Worm (Caenorhabditis elegans) whole organism, L3 larva: Measurements from ENCODE around the gene F53C11.1.

Experiments
- R02D3.7 ChIP-seq: fragments of 150-350 bp; optimal IDR thresholded peaks from 2 replicates; lab custom pipeline; 2014; ENCODE audit warnings: missing biosample characterization, missing genetic modification characterization
- ZK546.5 ChIP-seq: sonication (generic microtip); optimal IDR thresholded peaks from 2 replicates; lab custom pipeline; 2017; ENCODE audit warnings: missing biosample characterization, missing genetic modification characterization
- ceh-16 ChIP-seq: sonication (generic microtip); optimal IDR thresholded peaks from 2 replicates; lab custom pipeline; 2017; ENCODE audit warnings: missing biosample characterization, missing genetic modification characterization
- ceh-28 ChIP-seq: fragments of 150-350 bp; optimal IDR thresholded peaks from 2 replicates; lab custom pipeline; 2014; ENCODE audit warnings: missing biosample characterization, missing genetic modification reagents, missing genetic modification characterization
- ceh-82 ChIP-seq: fragments of 150-350 bp; optimal IDR thresholded peaks from 2 replicates; lab custom pipeline; 2014; ENCODE audit warnings: missing biosample characterization, missing genetic modification characterization
- ceh-9 ChIP-seq: sonication (generic microtip); optimal IDR thresholded peaks from 2 replicates; lab custom pipeline; 2018; ENCODE audit warnings: missing biosample characterization, missing genetic modification characterization
- egl-27 ChIP-seq: sonication (generic microtip); optimal IDR thresholded peaks from 4 replicates; lab custom pipeline; 2017; ENCODE audit warnings: missing biosample characterization, missing genetic modification reagents, missing genetic modification characterization
- elt-1 ChIP-seq: fragments of 150-350 bp; optimal IDR thresholded peaks from 2 replicates; lab custom pipeline; 2014; ENCODE audit warnings: missing biosample characterization, missing genetic modification characterization
- elt-2 ChIP-seq: sonication (generic microtip); optimal IDR thresholded peaks from 2 replicates; lab custom pipeline; 2016; ENCODE audit warnings: missing genetic modification reagents, mild to moderate bottlenecking, missing genetic modification characterization, missing compliant biosample characterization
- eor-1 ChIP-seq, 2 experiments: fragments of 150-350 bp; optimal IDR thresholded peaks; 2 replicates each; lab custom pipeline; 2014 to 2018; ENCODE audit warnings: missing biosample characterization in 2 of 2, missing genetic modification characterization in 2 of 2
- fkh-10 ChIP-seq: sonication (generic microtip); optimal IDR thresholded peaks from 2 replicates; lab custom pipeline; 2017; ENCODE audit warnings: missing biosample characterization, missing genetic modification reagents, missing genetic modification characterization
- fkh-2 ChIP-seq: fragments of 150-350 bp; optimal IDR thresholded peaks from 2 replicates; lab custom pipeline; 2014; ENCODE audit warnings: missing biosample characterization, missing genetic modification reagents, missing genetic modification characterization
- fos-1 ChIP-seq: fragments of 150-350 bp; optimal IDR thresholded peaks from 2 replicates; lab custom pipeline; 2014; ENCODE audit warnings: missing biosample characterization, missing genetic modification characterization
- hmg-11 ChIP-seq: sonication (generic microtip); optimal IDR thresholded peaks from 2 replicates; lab custom pipeline; 2016; ENCODE audit warnings: missing genetic modification characterization, missing compliant biosample characterization
- jun-1 ChIP-seq: fragments of 150-350 bp; optimal IDR thresholded peaks from 2 replicates; lab custom pipeline; 2014; ENCODE audit warnings: missing biosample characterization, missing genetic modification reagents, missing genetic modification characterization
- lin-39 ChIP-seq: fragments of 150-350 bp; optimal IDR thresholded peaks from 2 replicates; lab custom pipeline; 2018; ENCODE audit warnings: missing biosample characterization, missing genetic modification reagents, missing genetic modification characterization
- lsy-12 ChIP-seq: sonication (generic microtip); optimal IDR thresholded peaks from 2 replicates; lab custom pipeline; 2016; ENCODE audit warnings: mild to moderate bottlenecking, missing genetic modification characterization, missing compliant biosample characterization
- mml-1 ChIP-seq: fragments of 150-350 bp; sonication (generic microtip); optimal IDR thresholded peaks from 3 replicates; lab custom pipeline; 2014; ENCODE audit warnings: missing biosample characterization, missing genetic modification characterization
- nhr-11 ChIP-seq: fragments of 150-350 bp; optimal IDR thresholded peaks from 2 replicates; lab custom pipeline; 2014; ENCODE audit warnings: missing biosample characterization, missing genetic modification characterization
- nhr-12 ChIP-seq: fragments of 150-350 bp; optimal IDR thresholded peaks from 2 replicates; lab custom pipeline; 2014; ENCODE audit warnings: missing biosample characterization, missing genetic modification characterization
- nhr-23 ChIP-seq: fragments of 150-350 bp; optimal IDR thresholded peaks from 2 replicates; lab custom pipeline; 2014; ENCODE audit warnings: missing biosample characterization, missing genetic modification reagents, missing genetic modification characterization
- nhr-25 ChIP-seq: sonication (generic microtip); optimal IDR thresholded peaks from 2 replicates; lab custom pipeline; 2017; ENCODE audit warnings: missing biosample characterization, missing genetic modification characterization
- nhr-28 ChIP-seq: fragments of 150-350 bp; optimal IDR thresholded peaks from 2 replicates; lab custom pipeline; 2014; ENCODE audit warnings: missing biosample characterization, missing genetic modification characterization
- nhr-43 ChIP-seq: sonication (generic microtip); optimal IDR thresholded peaks from 2 replicates; lab custom pipeline; 2016; ENCODE audit warnings: mild to moderate bottlenecking, missing genetic modification characterization, missing compliant biosample characterization; ENCODE audit not compliant: poor library complexity, severe bottlenecking
- nhr-67 ChIP-seq: fragments of 150-350 bp; optimal IDR thresholded peaks from 2 replicates; lab custom pipeline; 2014; ENCODE audit warnings: missing biosample characterization, missing genetic modification characterization
- nhr-77 ChIP-seq: fragments of 150-350 bp; optimal IDR thresholded peaks from 2 replicates; lab custom pipeline; 2014; ENCODE audit warnings: missing biosample characterization, missing genetic modification characterization
- pha-4 ChIP-seq: fragments of 150-350 bp; optimal IDR thresholded peaks from 2 replicates; lab custom pipeline; 2014; ENCODE audit warnings: missing biosample characterization, missing genetic modification reagents, missing genetic modification characterization
- pqm-1 ChIP-seq: fragments of 150-350 bp; optimal IDR thresholded peaks from 2 replicates; lab custom pipeline; 2017; ENCODE audit warnings: missing biosample characterization, missing genetic modification characterization, inconsistent platforms
- sea-2 ChIP-seq: fragments of 150-350 bp; sonication (generic microtip); optimal IDR thresholded peaks from 4 replicates; lab custom pipeline; 2014; ENCODE audit warnings: missing biosample characterization, missing genetic modification reagents, missing genetic modification characterization
- skn-1 ChIP-seq: fragments of 150-350 bp; optimal IDR thresholded peaks from 2 replicates; lab custom pipeline; 2014; ENCODE audit warnings: missing biosample characterization, missing genetic modification characterization
- snpc-4 ChIP-seq: fragments of 150-350 bp; optimal IDR thresholded peaks from 2 replicates; lab custom pipeline; 2014; ENCODE audit warnings: missing biosample characterization, missing genetic modification characterization
- unc-39 ChIP-seq: sonication (generic microtip); optimal IDR thresholded peaks from 4 replicates; lab custom pipeline; 2017; ENCODE audit warnings: missing biosample characterization, missing genetic modification characterization
- unc-62 ChIP-seq: fragments of 150-350 bp; sonication (generic microtip); optimal IDR thresholded peaks from 4 replicates; lab custom pipeline; 2014; ENCODE audit warnings: missing biosample characterization, missing genetic modification reagents, missing genetic modification characterization
- zag-1 ChIP-seq: fragments of 150-350 bp; optimal IDR thresholded peaks from 2 replicates; lab custom pipeline; 2014; ENCODE audit warnings: missing biosample characterization, missing genetic modification characterization
- ztf-11 ChIP-seq: fragments of 150-350 bp; optimal IDR thresholded peaks from 2 replicates; lab custom pipeline; 2014; ENCODE audit warnings: missing biosample characterization, missing genetic modification characterization
- ztf-4 ChIP-seq: fragments of 150-350 bp; optimal IDR thresholded peaks from 2 replicates; lab custom pipeline; 2014; ENCODE audit warnings: missing biosample characterization, missing genetic modification characterization

F53C11.1 gene

ce11 chrV:13744901-13745300 lies 30.7 kb upstream of the F53C11.1 start, which contains the start of gene F35E12.9:
Gene F35E12.9, minus strand, starts transcription at chrV:13745127.
- peak; percentile 94 for TF ChIP-seq pqm-1 (tag; lab: Kevin White, UChicago)
- peak; percentile 95 for TF ChIP-seq elt-2 (tag; lab: Kevin White, UChicago)
- TF ChIP-seq nhr-28 (tag; lab: Kevin White, UChicago), result no peak
- no peak for TF ChIP-seq nhr-67 (tag; lab: Kevin White, UChicago)
- peak; percentile 61 for TF ChIP-seq pha-4 (tag; lab: Kevin White, UChicago)
- peak; percentile 49 for TF ChIP-seq jun-1 (tag; lab: Kevin White, UChicago)
- TF ChIP-seq, all 47 proteins: peak for 4

ce11 chrV:13748658-13749057 lies 26.9 kb upstream of the F53C11.1 start, which contains the start of gene F35E12.10:
Gene F35E12.10, minus strand, starts transcription at chrV:13748758.
- TF ChIP-seq nhr-25 (tag; lab: Kevin White, UChicago), result no peak
- no peak for TF ChIP-seq eor-1 (tag; optimal IDR thresholded peaks at IDR 0.05; lab: Kevin White, UChicago)
- no peak for TF ChIP-seq ceh-82 (tag; lab: Kevin White, UChicago)
- no peak for TF ChIP-seq elt-1 (tag; lab: Kevin White, UChicago)
- TF ChIP-seq fkh-2 (tag; lab: Kevin White, UChicago), result no peak
- no peak for TF ChIP-seq sea-2 (GFP tag; lab: Kevin White, UChicago)
- no peak for TF ChIP-seq unc-62 (GFP tag; lab: Kevin White, UChicago)
- no peak for TF ChIP-seq R02D3.7 (tag; lab: Kevin White, UChicago)
- TF ChIP-seq ztf-11 (tag; lab: Kevin White, UChicago), result no peak
- TF ChIP-seq, all 47 proteins: peak for 0

ce11 chrV:13751811-13752210 lies 23.8 kb upstream of the F53C11.1 start, which contains the start of gene cld-9:
Gene cld-9, minus strand, starts transcription at chrV:13751891.
- peak; percentile 71 for TF ChIP-seq elt-2 (tag; lab: Kevin White, UChicago)
- peak; percentile 40 for TF ChIP-seq pqm-1 (tag; lab: Kevin White, UChicago)
- no peak for TF ChIP-seq snpc-4 (tag; lab: Kevin White, UChicago)
- TF ChIP-seq, all 47 proteins: peak for 2

ce11 chrV:13753481-13753880 lies 22.1 kb upstream of the F53C11.1 start, which contains the start of gene F20G2.1:
Gene F20G2.1, minus strand, starts transcription at chrV:13753581.
- TF ChIP-seq nhr-25 (tag; lab: Kevin White, UChicago), result no peak
- TF ChIP-seq ceh-16 (tag; lab: Kevin White, UChicago), result no peak
- no peak for TF ChIP-seq unc-39 (tag; lab: Kevin White, UChicago)
- no peak for TF ChIP-seq nhr-12 (tag; lab: Kevin White, UChicago)
- TF ChIP-seq elt-2 (tag; lab: Kevin White, UChicago), result no peak
- no peak for TF ChIP-seq nhr-11 (tag; lab: Kevin White, UChicago)
- TF ChIP-seq lsy-12 (tag; lab: Kevin White, UChicago), result no peak
- no peak for TF ChIP-seq ceh-82 (tag; lab: Kevin White, UChicago)
- no peak for TF ChIP-seq mml-1 (tag; lab: Kevin White, UChicago)
- no peak for TF ChIP-seq fos-1 (tag; lab: Kevin White, UChicago)
- no peak for TF ChIP-seq nhr-77
- no peak for TF ChIP-seq ztf-4 (tag; lab: Kevin White, UChicago)
- TF ChIP-seq R02D3.7 (tag; lab: Kevin White, UChicago), result no peak
- TF ChIP-seq nhr-23 (tag; lab: Kevin White, UChicago), result no peak
- TF ChIP-seq nhr-43 (tag; lab: Kevin White, UChicago), result no peak
- TF ChIP-seq ceh-9 (tag; lab: Kevin White, UChicago), result no peak
- no peak for TF ChIP-seq lin-39 (tag; lab: Kevin White, UChicago)
- TF ChIP-seq, all 47 proteins: peak for 0

ce11 chrV:13756359-13757091 lies 19.1 kb upstream of the F53C11.1 start, which contains the start of gene F20G2.2:
Gene F20G2.2, minus strand, starts transcription at chrV:13756409.
- no peak for TF ChIP-seq ZK546.5
- TF ChIP-seq jun-1 (tag; lab: Kevin White, UChicago), result no peak
- peak; percentile 13 for TF ChIP-seq hmg-11 (tag; lab: Kevin White, UChicago)
- TF ChIP-seq eor-1 (tag; optimal IDR thresholded peaks at IDR 0.05; lab: Kevin White, UChicago), result no peak
- TF ChIP-seq pha-4 (tag; lab: Kevin White, UChicago), result peak; percentile 45
- peak; percentile 43 for TF ChIP-seq elt-2 (tag; lab: Kevin White, UChicago)
- peak; percentile 83 for TF ChIP-seq skn-1 (tag; lab: Kevin White, UChicago)
- TF ChIP-seq ceh-28 (tag; lab: Kevin White, UChicago), result peak; percentile 20
- no peak for TF ChIP-seq nhr-23 (tag; lab: Kevin White, UChicago)
- no peak for TF ChIP-seq elt-1 (tag; lab: Kevin White, UChicago)
- TF ChIP-seq egl-27 (tag; lab: Kevin White, UChicago), result no peak
- no peak for TF ChIP-seq ceh-82 (tag; lab: Kevin White, UChicago)
- no peak for TF ChIP-seq fkh-10
- no peak for TF ChIP-seq nhr-11 (tag; lab: Kevin White, UChicago)
- TF ChIP-seq zag-1 (tag; lab: Kevin White, UChicago), result no peak
- TF ChIP-seq, all 47 proteins: peak for 5
